Worm (Caenorhabditis elegans) whole organism, L4 larva: ENCODE results near the gene srw-97.

ENCODE experiments used
- F10B5.3 ChIP-seq: sonication (generic microtip); optimal IDR thresholded peaks from 2 replicates; lab custom pipeline; 2016; ENCODE audit warnings: mild to moderate bottlenecking, missing genetic modification characterization, missing compliant biosample characterization
- F26F4.8 ChIP-seq: fragments of 200-800 bp; sonication (Bioruptor generic); conservative IDR thresholded peaks from 2 replicates; pipeline ENCODE4 v1.3.6; 2022; ENCODE audit warnings: missing genetic modification characterization, missing compliant biosample characterization
- T20F7.1 ChIP-seq: fragments of 200-800 bp; sonication (Bioruptor generic); optimal IDR thresholded peaks from 2 replicates; lab custom pipeline; 2018; ENCODE audit warnings: mild to moderate bottlenecking, missing genetic modification characterization, missing compliant biosample characterization
- aha-1 ChIP-seq: fragments of 150-350 bp; peaks from one replicate; lab custom pipeline; 2014; ENCODE audit warnings: missing biosample characterization, missing genetic modification characterization
- ama-1 ChIP-seq: fragments of 150-350 bp; optimal IDR thresholded peaks from 2 replicates; lab custom pipeline; 2014; ENCODE audit warnings: inconsistent platforms, mixed read lengths
- arid-1 ChIP-seq: fragments of 200-800 bp; sonication (Bioruptor generic); conservative IDR thresholded peaks from 2 replicates; pipeline ENCODE4 v1.3.6; 2022; ENCODE audit warnings: missing genetic modification reagents, missing genetic modification characterization, missing compliant biosample characterization
- attf-4 ChIP-seq: sonication (generic microtip); optimal IDR thresholded peaks from 3 replicates; lab custom pipeline; 2017; ENCODE audit warnings: missing biosample characterization, missing genetic modification characterization
- ceh-44 ChIP-seq: fragments of 200-800 bp; sonication (Bioruptor generic); IDR thresholded peaks from 2 replicates; pipeline ENCODE4 v1.3.6; 2022; ENCODE audit warnings: missing genetic modification reagents, missing genetic modification characterization, missing compliant biosample characterization
- ces-1 ChIP-seq: fragments of 150-350 bp; sonication (generic microtip); optimal IDR thresholded peaks from 4 replicates; lab custom pipeline; 2014; ENCODE audit warnings: missing biosample characterization, missing genetic modification reagents, missing genetic modification characterization
- daf-12 ChIP-seq: fragments of 150-350 bp; optimal IDR thresholded peaks from 2 replicates; lab custom pipeline; 2014; ENCODE audit warnings: missing biosample characterization, missing genetic modification reagents, missing genetic modification characterization
- daf-16 ChIP-seq, 3 experiments: sonication (generic microtip); optimal IDR thresholded peaks; 2 replicates each; lab custom pipeline; 2016 to 2017; ENCODE audit warnings: missing genetic modification characterization in 3 of 3, missing genetic modification reagents in 3 of 3, mild to moderate bottlenecking in 2 of 3, missing compliant biosample characterization in 2 of 3, missing biosample characterization in 1 of 3, moderate library complexity in 1 of 3
- daf-19 ChIP-seq: fragments of 200-800 bp; sonication (Bioruptor generic); conservative IDR thresholded peaks from 2 replicates; pipeline ENCODE4 v1.3.6; 2022; ENCODE audit warnings: missing genetic modification characterization, missing compliant biosample characterization
- dmd-9 ChIP-seq: fragments of 200-800 bp; sonication (Bioruptor generic); IDR thresholded peaks from 2 replicates; pipeline ENCODE4 v1.3.6; 2022; ENCODE audit warnings: missing genetic modification reagents, missing genetic modification characterization, missing compliant biosample characterization
- duxl-1 ChIP-seq: sonication (generic microtip); optimal IDR thresholded peaks from 2 replicates; lab custom pipeline; 2016; ENCODE audit warnings: mild to moderate bottlenecking, missing genetic modification characterization, moderate library complexity, missing compliant biosample characterization; ENCODE audit not compliant: poor library complexity
- egl-27 ChIP-seq: sonication (generic microtip); optimal IDR thresholded peaks from 3 replicates; lab custom pipeline; 2017; ENCODE audit warnings: missing biosample characterization, missing genetic modification reagents, missing genetic modification characterization
- gei-8 ChIP-seq: fragments of 200-800 bp; sonication (Bioruptor generic); optimal IDR thresholded peaks from 2 replicates; lab custom pipeline; 2018; ENCODE audit warnings: mild to moderate bottlenecking, missing genetic modification characterization, missing compliant biosample characterization
- hif-1 ChIP-seq, 2 experiments: sonication (generic microtip); optimal IDR thresholded peaks; 2 replicates each; lab custom pipeline; 2016 to 2017; ENCODE audit warnings: missing compliant biosample characterization in 2 of 2, missing genetic modification characterization in 2 of 2, missing genetic modification reagents in 2 of 2, missing genotype in 2 of 2, mild to moderate bottlenecking in 1 of 2
- hlh-11 ChIP-seq: fragments of 200-800 bp; sonication (Bioruptor generic); optimal IDR thresholded peaks from 2 replicates; lab custom pipeline; 2018; ENCODE audit warnings: mild to moderate bottlenecking, missing genetic modification characterization, missing compliant biosample characterization
- hmg-1.1 ChIP-seq: fragments of 200-800 bp; sonication (Bioruptor generic); IDR thresholded peaks from 2 replicates; pipeline ENCODE4 v1.3.6; 2022; ENCODE audit warnings: missing genetic modification reagents, missing genetic modification characterization, missing compliant biosample characterization
- lin-15B ChIP-seq: fragments of 150-350 bp; sonication (generic microtip); optimal IDR thresholded peaks from 3 replicates; lab custom pipeline; 2014; ENCODE audit warnings: missing biosample characterization, missing genetic modification characterization
- lin-38 ChIP-seq: fragments of 200-800 bp; sonication (Bioruptor generic); IDR thresholded peaks from 2 replicates; pipeline ENCODE4 v1.3.6; 2022; ENCODE audit warnings: missing genetic modification reagents, missing genetic modification characterization, missing compliant biosample characterization
- lir-3 ChIP-seq: sonication (generic microtip); optimal IDR thresholded peaks from 2 replicates; lab custom pipeline; 2016; ENCODE audit warnings: mild to moderate bottlenecking, missing genetic modification characterization, missing compliant biosample characterization
- madf-5 ChIP-seq, 2 experiments: fragments of 200-800 bp; sonication (Bioruptor generic); IDR thresholded peaks; 2 replicates each; pipeline ENCODE4 v1.3.6; 2022; ENCODE audit warnings: missing compliant biosample characterization in 2 of 2, missing genetic modification characterization in 2 of 2
- madf-9 ChIP-seq: fragments of 200-800 bp; sonication (Bioruptor generic); conservative IDR thresholded peaks from 2 replicates; pipeline ENCODE4 v1.3.6; 2022; ENCODE audit warnings: missing genetic modification reagents, missing genetic modification characterization, missing compliant biosample characterization
- mes-2 ChIP-seq: sonication (generic microtip); optimal IDR thresholded peaks from 2 replicates; lab custom pipeline; 2016; ENCODE audit warnings: missing genotype, mild to moderate bottlenecking, missing genetic modification characterization, missing compliant biosample characterization; ENCODE audit not compliant: poor library complexity, severe bottlenecking
- nhr-10 ChIP-seq: fragments of 150-350 bp; optimal IDR thresholded peaks from 2 replicates; lab custom pipeline; 2014; ENCODE audit warnings: missing biosample characterization, missing genetic modification characterization
- nhr-28 ChIP-seq: fragments of 150-350 bp; optimal IDR thresholded peaks from 2 replicates; lab custom pipeline; 2014; ENCODE audit warnings: missing biosample characterization, missing genetic modification characterization
- nhr-41 ChIP-seq: fragments of 200-800 bp; sonication (Bioruptor generic); IDR thresholded peaks from 2 replicates; pipeline ENCODE4 v1.3.6; 2022; ENCODE audit warnings: missing genetic modification reagents, missing genetic modification characterization, missing compliant biosample characterization
- nhr-42 ChIP-seq: fragments of 200-800 bp; sonication (Bioruptor generic); IDR thresholded peaks from 2 replicates; pipeline ENCODE4 v1.3.6; 2022; ENCODE audit warnings: missing genetic modification characterization, missing compliant biosample characterization
- nhr-48 ChIP-seq: sonication (generic microtip); optimal IDR thresholded peaks from 2 replicates; lab custom pipeline; 2016; ENCODE audit warnings: mild to moderate bottlenecking, missing genetic modification characterization, missing compliant biosample characterization
- nhr-6 ChIP-seq: fragments of 150-350 bp; optimal IDR thresholded peaks from 2 replicates; lab custom pipeline; 2014; ENCODE audit warnings: missing biosample characterization, missing genetic modification characterization
- sdz-12 ChIP-seq: fragments of 200-800 bp; sonication (Bioruptor generic); optimal IDR thresholded peaks from 2 replicates; lab custom pipeline; 2018; ENCODE audit warnings: mild to moderate bottlenecking, missing genetic modification characterization, missing compliant biosample characterization
- snpc-1.2 ChIP-seq: fragments of 200-800 bp; sonication (Bioruptor generic); IDR thresholded peaks from 2 replicates; pipeline ENCODE4 v1.3.6; 2022; ENCODE audit warnings: missing genetic modification reagents, missing genetic modification characterization, missing compliant biosample characterization
- tag-97 ChIP-seq: fragments of 200-800 bp; sonication (Bioruptor generic); IDR thresholded peaks from 2 replicates; pipeline ENCODE4 v1.3.6; 2022; ENCODE audit warnings: missing genetic modification characterization, missing compliant biosample characterization
- unc-130 ChIP-seq: sonication (generic microtip); optimal IDR thresholded peaks from 2 replicates; lab custom pipeline; 2016; ENCODE audit warnings: missing genetic modification reagents, missing genetic modification characterization, missing compliant biosample characterization
- vab-7 ChIP-seq: fragments of 200-800 bp; sonication (Bioruptor generic); IDR thresholded peaks from 2 replicates; pipeline ENCODE4 v1.3.6; 2022; ENCODE audit warnings: missing genetic modification reagents, missing genetic modification characterization, missing compliant biosample characterization
- zag-1 ChIP-seq: fragments of 150-350 bp; optimal IDR thresholded peaks from 2 replicates; lab custom pipeline; 2014; ENCODE audit warnings: missing biosample characterization, missing genetic modification characterization
- zip-2 ChIP-seq: fragments of 150-350 bp; optimal IDR thresholded peaks from 2 replicates; lab custom pipeline; 2014; ENCODE audit warnings: missing biosample characterization, missing genetic modification characterization
- ztf-11 ChIP-seq: fragments of 150-350 bp; optimal IDR thresholded peaks from 2 replicates; lab custom pipeline; 2014; ENCODE audit warnings: missing biosample characterization, missing genetic modification characterization

The srw-97 gene

DNA sequence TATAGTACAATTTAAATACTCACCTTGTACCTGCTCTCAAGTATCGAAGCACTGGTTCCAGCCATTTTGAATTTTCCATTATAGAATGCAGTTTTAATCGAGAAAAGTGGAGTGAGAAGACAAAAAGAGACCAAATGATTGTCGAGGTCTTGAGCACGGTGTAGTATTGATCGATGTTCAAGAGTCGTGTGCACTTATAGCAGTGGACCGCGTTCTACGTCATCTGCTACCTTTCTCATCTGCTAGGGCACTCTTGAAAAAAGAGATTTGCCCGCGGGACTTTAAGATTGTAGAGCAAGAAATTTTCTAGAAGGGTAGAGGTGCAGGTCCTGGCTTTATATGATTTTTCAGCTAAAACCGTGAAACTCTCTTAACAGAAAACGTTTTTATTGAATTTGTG is 24.0 kb upstream of the srw-97 start, which contains the start of gene fbxc-21:
Gene fbxc-21, minus strand, starts transcription at position 101 of the 400 bp plus-strand sequence.
- no peak for TF ChIP-seq aha-1 (tag; lab: Kevin White, UChicago)
- TF ChIP-seq snpc-1.2 (GFP tag; lab: Robert Waterston, UW): no peak
- no peak for TF ChIP-seq gei-8 (GFP tag; lab: Kevin White, UChicago)
- TF ChIP-seq nhr-10: no peak
- no peak for TF ChIP-seq ztf-11 (tag; lab: Kevin White, UChicago)
- TF ChIP-seq dmd-9: no peak
- no peak for TF ChIP-seq nhr-42 (GFP tag; lab: Robert Waterston, UW)

DNA sequence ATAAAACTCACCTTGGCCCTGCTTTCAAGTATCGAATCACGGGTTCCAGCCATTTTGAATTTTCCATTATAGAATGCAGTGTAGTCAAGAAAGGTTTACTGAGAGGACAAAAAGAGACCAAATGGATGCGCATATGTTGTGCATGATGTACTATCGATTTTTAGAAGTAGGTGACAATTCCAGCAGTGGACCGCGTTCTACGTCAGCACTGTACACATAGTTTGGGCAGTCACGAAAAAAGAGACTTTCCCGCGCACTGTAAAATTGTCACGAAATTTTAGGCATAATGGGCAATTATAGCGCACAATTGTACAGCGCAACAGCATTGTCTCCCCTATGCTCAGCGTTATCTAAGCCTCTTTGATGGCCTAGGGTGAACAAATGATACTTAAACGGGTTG is 22.2 kb upstream of the srw-97 start, which contains the start of gene fbxc-22:
Gene fbxc-22, minus strand, starts transcription at position 101 of the 400 bp plus-strand sequence.
- no peak for TF ChIP-seq nhr-48 (tag; lab: Kevin White, UChicago)
- no peak for TF ChIP-seq vab-7 (GFP tag; lab: Robert Waterston, UW)
- no peak for TF ChIP-seq lin-15B (tag; lab: Kevin White, UChicago)
- no peak for TF ChIP-seq sdz-12 (GFP tag; lab: Kevin White, UChicago)
- no peak for TF ChIP-seq daf-19
- no peak for TF ChIP-seq zag-1
- no peak for TF ChIP-seq snpc-1.2 (GFP tag; lab: Robert Waterston, UW)
- TF ChIP-seq daf-12 (tag; lab: Kevin White, UChicago): no peak
- TF ChIP-seq egl-27 (tag; lab: Kevin White, UChicago): no peak
- TF ChIP-seq lin-38 (GFP tag; lab: Robert Waterston, UW): no peak
- TF ChIP-seq ces-1: no peak
- no peak for TF ChIP-seq arid-1 (GFP tag; lab: Robert Waterston, UW)
- TF ChIP-seq tag-97 (GFP tag; lab: Robert Waterston, UW): no peak
- TF ChIP-seq nhr-41 (GFP tag; lab: Robert Waterston, UW): no peak
- TF ChIP-seq ceh-44 (GFP tag; lab: Robert Waterston, UW): no peak
- no peak for TF ChIP-seq ama-1 (lab: Kevin White, UChicago)

DNA sequence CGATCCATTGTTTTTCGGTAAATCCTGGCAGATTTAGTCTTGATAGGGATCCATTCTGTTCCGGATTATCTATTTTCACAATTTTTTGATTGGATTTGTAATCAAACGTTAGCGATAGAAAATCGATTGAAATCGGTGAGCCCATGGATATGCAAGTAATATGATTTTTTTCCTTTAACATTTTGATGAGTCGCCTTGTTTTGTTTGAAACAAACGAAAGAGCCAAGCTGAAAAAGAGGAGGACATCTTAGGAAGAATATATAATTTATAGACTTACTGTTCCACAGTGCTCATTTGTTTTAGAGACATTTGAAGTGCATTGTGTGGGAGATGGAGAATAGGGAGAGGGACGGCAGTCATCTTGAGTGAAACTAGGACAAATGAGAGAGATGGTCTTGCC is 20.0 kb upstream of the srw-97 start, which contains the start of the genes fbxb-18 and fbxb-19:
Gene fbxb-18, minus strand, starts transcription at position 101 of the 400 bp plus-strand sequence.
Gene fbxb-19, minus strand, starts transcription at position 369 of the 400 bp plus-strand sequence.
- no peak for TF ChIP-seq ztf-11 (tag; lab: Kevin White, UChicago)
- no peak for TF ChIP-seq lin-15B (tag; lab: Kevin White, UChicago)
- no peak for TF ChIP-seq T20F7.1 (GFP tag; lab: Kevin White, UChicago)
- TF ChIP-seq nhr-6 (tag; lab: Kevin White, UChicago): no peak
- TF ChIP-seq F10B5.3 (tag; lab: Kevin White, UChicago): no peak
- no peak for TF ChIP-seq lir-3 (tag; lab: Kevin White, UChicago)
- TF ChIP-seq hif-1 (tag; optimal IDR thresholded peaks at IDR 0.05; lab: Kevin White, UChicago): no peak
- TF ChIP-seq daf-16 (GFP tag; optimal IDR thresholded peaks at IDR 0.05; lab: Kevin White, UChicago): no peak
- no peak for TF ChIP-seq daf-16 (tag; optimal IDR thresholded peaks at IDR 0.05; lab: Kevin White, UChicago)
- no peak for TF ChIP-seq madf-5 (GFP tag; IDR thresholded peaks at IDR 0.05; lab: Robert Waterston, UW)
- TF ChIP-seq madf-9 (GFP tag; lab: Robert Waterston, UW): no peak
- no peak for TF ChIP-seq nhr-28 (tag; lab: Kevin White, UChicago)

DNA sequence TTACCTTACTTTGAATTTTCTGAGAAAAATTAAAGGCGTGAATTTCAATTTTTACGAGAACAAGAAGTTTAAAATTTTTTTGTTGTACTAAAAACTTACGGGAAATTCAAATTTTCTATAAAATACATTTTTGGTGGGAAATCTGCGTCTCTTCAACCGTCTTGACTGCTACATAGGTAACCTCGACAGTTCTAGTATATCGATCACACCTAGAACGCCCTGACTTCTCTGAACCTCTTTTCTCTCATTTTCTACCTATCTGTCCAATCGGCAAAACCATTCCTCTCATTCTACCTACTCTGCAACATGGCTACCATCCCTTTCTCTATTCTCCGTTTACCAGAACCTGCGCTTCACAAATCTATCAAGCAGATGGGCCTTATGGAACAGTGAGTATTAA is 14.9 kb upstream of the srw-97 start, which contains the start of gene fbxb-25:
Gene fbxb-25, plus strand, starts transcription at position 301 of the 400 bp plus-strand sequence.
- no peak for TF ChIP-seq hmg-1.1
- TF ChIP-seq daf-19: no peak
- TF ChIP-seq madf-9 (GFP tag; lab: Robert Waterston, UW): no peak
- peak; percentile 53 for TF ChIP-seq duxl-1 (tag; lab: Kevin White, UChicago)
- TF ChIP-seq nhr-42 (GFP tag; lab: Robert Waterston, UW): no peak
- TF ChIP-seq F26F4.8 (GFP tag; lab: Robert Waterston, UW): no peak
- no peak for TF ChIP-seq attf-4 (tag; lab: Kevin White, UChicago)
- no peak for TF ChIP-seq mes-2
- peak; percentile 39 for TF ChIP-seq aha-1 (tag; lab: Kevin White, UChicago)
- no peak for TF ChIP-seq zip-2
- TF ChIP-seq hlh-11 (tag; lab: Kevin White, UChicago): no peak
- TF ChIP-seq unc-130 (GFP tag; lab: Kevin White, UChicago): no peak
- TF ChIP-seq, all 104 proteins: peak for 2
